Worm (Caenorhabditis elegans) whole organism, early embryonic: ENCODE measurements around the gene lgg-1.

Source experiments
- B0310.2 ChIP-seq: sonication (generic microtip); optimal IDR thresholded peaks from 2 replicates; lab custom pipeline; 2016; ENCODE audit warnings: mild to moderate bottlenecking, missing genetic modification characterization, missing compliant biosample characterization
- F13C5.2 ChIP-seq: sonication (generic microtip); optimal IDR thresholded peaks from 2 replicates; lab custom pipeline; 2017; ENCODE audit warnings: mild to moderate bottlenecking, missing genetic modification characterization, inconsistent platforms, missing compliant biosample characterization
- ama-1 ChIP-seq: fragments of 150-350 bp; optimal IDR thresholded peaks from 2 replicates; lab custom pipeline; 2014
- ceh-36 ChIP-seq: sonication (generic microtip); optimal IDR thresholded peaks from 2 replicates; lab custom pipeline; 2016; ENCODE audit warnings: missing genetic modification characterization, inconsistent platforms, missing compliant biosample characterization
- ets-7 ChIP-seq: sonication (generic microtip); optimal IDR thresholded peaks from 2 replicates; lab custom pipeline; 2016; ENCODE audit warnings: missing genotype, missing genetic modification characterization, missing compliant biosample characterization
- flt-1 ChIP-seq: fragments of 200-800 bp; sonication (Bioruptor generic); IDR thresholded peaks from 2 replicates; pipeline ENCODE4 v1.3.6; 2022; ENCODE audit warnings: missing genetic modification characterization, missing compliant biosample characterization
- hmg-4 ChIP-seq: fragments of 200-800 bp; sonication (Bioruptor generic); optimal IDR thresholded peaks from 2 replicates; lab custom pipeline; 2018; ENCODE audit warnings: mild to moderate bottlenecking, missing genetic modification characterization, missing compliant biosample characterization
- hnd-1 ChIP-seq: sonication (generic microtip); optimal IDR thresholded peaks from 2 replicates; lab custom pipeline; 2016; ENCODE audit warnings: missing genetic modification characterization, missing compliant biosample characterization
- pes-1 ChIP-seq: fragments of 200-800 bp; sonication (Bioruptor generic); IDR thresholded peaks from 2 replicates; pipeline ENCODE4 v1.3.6; 2022; ENCODE audit warnings: missing genetic modification reagents, missing genetic modification characterization, missing compliant biosample characterization
- sea-1 ChIP-seq: fragments of 200-800 bp; sonication (Bioruptor generic); conservative IDR thresholded peaks from 2 replicates; pipeline ENCODE4 v1.3.6; 2022; ENCODE audit warnings: missing genetic modification characterization, missing compliant biosample characterization
- tbx-37 ChIP-seq: fragments of 200-800 bp; sonication (Bioruptor generic); conservative IDR thresholded peaks from 2 replicates; pipeline ENCODE4 v1.3.6; 2022; ENCODE audit warnings: missing genetic modification reagents, missing genetic modification characterization, missing compliant biosample characterization

DNA sequence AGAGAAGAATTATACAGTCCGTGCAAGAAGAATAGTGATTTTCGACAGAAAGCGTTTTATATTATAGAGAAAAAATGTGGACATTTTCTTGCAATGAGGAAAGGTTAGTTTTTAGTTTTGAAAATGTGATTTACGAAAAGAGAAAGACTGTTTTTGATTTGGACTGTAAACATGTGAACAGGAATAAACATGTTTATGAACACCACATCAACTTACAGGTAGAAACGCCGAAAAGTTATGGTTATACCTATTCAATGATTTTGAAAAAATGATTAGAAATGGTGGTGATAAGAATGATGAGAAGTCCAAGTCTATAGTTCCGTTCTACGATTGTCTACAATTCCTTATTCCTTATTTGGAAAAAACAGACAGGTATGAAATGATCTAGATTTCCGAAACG, 3.0 kb downstream of the lgg-1 start:
- no peak for TF ChIP-seq ets-7 (tag; lab: Kevin White, UChicago)
- no peak for TF ChIP-seq ama-1 (lab: Kevin White, UChicago)
- TF ChIP-seq flt-1 (GFP tag; lab: Robert Waterston, UW) = no peak
- TF ChIP-seq F13C5.2 (tag; lab: Kevin White, UChicago) = no peak
- TF ChIP-seq B0310.2 (tag; lab: Kevin White, UChicago) = no peak
- TF ChIP-seq sea-1 (GFP tag; lab: Robert Waterston, UW) = no peak
- TF ChIP-seq tbx-37 (GFP tag; lab: Robert Waterston, UW) = no peak
- no peak for TF ChIP-seq pes-1 (GFP tag; lab: Robert Waterston, UW)
- no peak for TF ChIP-seq hmg-4 (GFP tag; lab: Kevin White, UChicago)
- TF ChIP-seq hnd-1 (tag; lab: Kevin White, UChicago) = no peak
- no peak for TF ChIP-seq ceh-36 (tag; lab: Kevin White, UChicago)
